Fruit fly (Drosophila melanogaster) S2 (cell line): ENCODE measurements around the gene CG43246.

Experiments used
- CG8478 ChIP-seq: fragments of >200 bp; optimal IDR thresholded peaks from 2 replicates; lab custom pipeline; 2018
- CTCF ChIP-seq, 2 experiments: fragments of >200 bp; optimal IDR thresholded peaks; 2 replicates each; lab custom pipeline; 2018

DNA sequence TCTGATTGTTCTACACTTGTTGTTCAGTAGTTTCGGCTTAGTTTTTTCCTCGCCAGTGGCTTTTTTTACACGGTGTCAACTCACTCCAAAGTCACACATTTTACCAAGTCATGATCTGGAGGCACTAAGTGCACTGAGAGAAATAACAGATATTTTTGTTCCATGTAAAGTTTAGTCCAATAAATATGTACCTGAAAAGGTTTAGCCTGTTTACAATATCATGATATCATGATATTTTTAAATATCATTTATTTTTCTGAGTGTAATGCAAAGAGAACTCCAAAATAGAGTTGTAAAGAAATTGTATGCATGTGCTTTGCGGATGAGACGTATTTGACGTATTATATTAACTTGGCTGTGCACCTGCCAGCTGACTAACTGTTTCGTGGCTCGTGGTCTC, 4.6 kb upstream of the CG43246 start:
- TF ChIP-seq CG8478 (lab: Kevin White, UChicago) = no peak
- no peak for TF ChIP-seq CTCF (optimal IDR thresholded peaks at IDR 0.05; lab: Kevin White, UChicago)
